Worm (Caenorhabditis elegans): ENCODE results near the gene Y57A10A.5.

ce11 chrII:12172273-12172672, 18.0 kb downstream of the Y57A10A.5 start, which contains the start of gene rol-1:
- TF ChIP-seq blmp-1 (tag; optimal IDR thresholded peaks at IDR 0.05) (no peak), ceh-83 (GFP tag; optimal IDR thresholded peaks at IDR 0.05) (no peak), lin-13 (tag; optimal IDR thresholded peaks at IDR 0.05) (no peak), unc-39 (tag; optimal IDR thresholded peaks at IDR 0.05) (no peak), nhr-237 (tag; optimal IDR thresholded peaks at IDR 0.05) (no peak), bed-3 (GFP tag; optimal IDR thresholded peaks at IDR 0.05) (no peak), ces-1 (GFP tag; optimal IDR thresholded peaks at IDR 0.05) (no peak)
